Worm (Caenorhabditis elegans): ENCODE data around the gene K07C5.13.

K07C5.13 gene

DNA sequence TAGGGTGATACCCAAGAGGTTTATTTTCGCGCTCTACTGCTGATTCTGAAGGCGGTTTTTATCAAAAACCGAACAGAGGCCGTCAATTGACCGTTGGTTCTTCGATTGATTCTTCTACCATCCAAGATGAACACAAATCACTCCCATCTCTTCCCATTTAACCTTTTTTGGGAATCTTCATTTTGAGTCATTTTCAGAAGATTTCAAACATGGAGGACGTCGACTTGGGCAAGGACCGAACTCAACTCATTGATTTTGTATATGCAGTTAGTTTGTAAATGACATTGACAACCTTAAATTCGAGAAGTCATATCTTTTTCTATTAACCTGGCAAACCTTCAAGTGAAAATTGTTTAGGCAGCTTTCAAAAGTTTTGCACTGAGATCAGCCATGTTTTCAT lies 46.5 kb downstream of the K07C5.13 start, which contains the start of gene AC3.5 (continued):
- TF ChIP-seq aptf-2 (GFP tag; conservative IDR thresholded peaks at IDR 0.05) (no peak), F57C9.4 (tag; optimal IDR thresholded peaks at IDR 0.05) (no peak), nhr-179 (tag; optimal IDR thresholded peaks at IDR 0.05) (no peak)

All from whole organism, young adult.